Worm (Caenorhabditis elegans) whole organism, early embryonic: ENCODE data around the gene Y51H7C.8.

ENCODE experiments used
- B0310.2 ChIP-seq: sonication (generic microtip); optimal IDR thresholded peaks from 2 replicates; lab custom pipeline; 2016; ENCODE audit warnings: mild to moderate bottlenecking, missing genetic modification characterization, missing compliant biosample characterization
- F13C5.2 ChIP-seq: sonication (generic microtip); optimal IDR thresholded peaks from 2 replicates; lab custom pipeline; 2017; ENCODE audit warnings: mild to moderate bottlenecking, missing genetic modification characterization, inconsistent platforms, missing compliant biosample characterization
- aly-1 ChIP-seq: sonication (generic microtip); optimal IDR thresholded peaks from 2 replicates; lab custom pipeline; 2016; ENCODE audit warnings: missing genetic modification characterization, missing compliant biosample characterization
- ama-1 ChIP-seq: fragments of 150-350 bp; optimal IDR thresholded peaks from 2 replicates; lab custom pipeline; 2014
- ceh-13 ChIP-seq: fragments of 200-800 bp; sonication (Bioruptor generic); optimal IDR thresholded peaks from 2 replicates; lab custom pipeline; 2018; ENCODE audit warnings: mild to moderate bottlenecking, missing genetic modification characterization, missing compliant biosample characterization
- ceh-36 ChIP-seq: sonication (generic microtip); optimal IDR thresholded peaks from 2 replicates; lab custom pipeline; 2016; ENCODE audit warnings: missing genetic modification characterization, inconsistent platforms, missing compliant biosample characterization
- ets-7 ChIP-seq: sonication (generic microtip); optimal IDR thresholded peaks from 2 replicates; lab custom pipeline; 2016; ENCODE audit warnings: missing genotype, missing genetic modification characterization, missing compliant biosample characterization
- flt-1 ChIP-seq: fragments of 200-800 bp; sonication (Bioruptor generic); IDR thresholded peaks from 2 replicates; pipeline ENCODE4 v1.3.6; 2022; ENCODE audit warnings: missing genetic modification characterization, missing compliant biosample characterization
- hmbx-1 ChIP-seq: sonication (generic microtip); optimal IDR thresholded peaks from 2 replicates; lab custom pipeline; 2016; ENCODE audit warnings: mild to moderate bottlenecking, missing genetic modification characterization, missing compliant biosample characterization
- hmg-4 ChIP-seq: fragments of 200-800 bp; sonication (Bioruptor generic); optimal IDR thresholded peaks from 2 replicates; lab custom pipeline; 2018; ENCODE audit warnings: mild to moderate bottlenecking, missing genetic modification characterization, missing compliant biosample characterization
- hnd-1 ChIP-seq: sonication (generic microtip); optimal IDR thresholded peaks from 2 replicates; lab custom pipeline; 2016; ENCODE audit warnings: missing genetic modification characterization, missing compliant biosample characterization
- pes-1 ChIP-seq: fragments of 200-800 bp; sonication (Bioruptor generic); IDR thresholded peaks from 2 replicates; pipeline ENCODE4 v1.3.6; 2022; ENCODE audit warnings: missing genetic modification reagents, missing genetic modification characterization, missing compliant biosample characterization
- scrt-1 ChIP-seq: fragments of 200-800 bp; sonication (Bioruptor generic); IDR thresholded peaks from 2 replicates; pipeline ENCODE4 v1.3.6; 2022; ENCODE audit warnings: missing genetic modification characterization, missing compliant biosample characterization
- sea-1 ChIP-seq: fragments of 200-800 bp; sonication (Bioruptor generic); conservative IDR thresholded peaks from 2 replicates; pipeline ENCODE4 v1.3.6; 2022; ENCODE audit warnings: missing genetic modification characterization, missing compliant biosample characterization
- tbx-11 ChIP-seq: fragments of 200-800 bp; sonication (Bioruptor generic); IDR thresholded peaks from 2 replicates; pipeline ENCODE4 v1.3.6; 2022; ENCODE audit warnings: missing genetic modification characterization, missing compliant biosample characterization
- tbx-37 ChIP-seq: fragments of 200-800 bp; sonication (Bioruptor generic); conservative IDR thresholded peaks from 2 replicates; pipeline ENCODE4 v1.3.6; 2022; ENCODE audit warnings: missing genetic modification reagents, missing genetic modification characterization, missing compliant biosample characterization
- tra-4 ChIP-seq: sonication (generic microtip); optimal IDR thresholded peaks from 2 replicates; lab custom pipeline; 2017; ENCODE audit warnings: missing genetic modification characterization, missing compliant biosample characterization

Gene Y51H7C.8

DNA sequence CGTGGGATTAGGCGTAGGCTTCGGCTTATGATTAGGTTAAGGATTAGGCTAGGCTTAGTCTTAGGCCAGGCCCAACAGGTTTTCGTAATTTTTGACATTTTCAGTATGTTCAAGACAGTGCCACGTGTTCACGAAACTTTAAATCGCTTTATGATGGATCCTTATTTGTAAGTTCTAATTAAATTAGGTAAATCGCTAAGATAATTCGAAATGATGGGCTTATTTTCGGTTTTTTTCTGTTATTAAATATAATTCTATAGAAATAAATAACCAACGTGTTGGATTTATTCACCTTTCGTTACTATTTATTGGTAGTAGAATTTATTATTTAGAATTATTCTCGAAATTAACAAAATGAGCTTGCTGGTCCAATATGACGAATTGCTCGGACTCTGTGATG, at the start of gene Y51H7C.8:
Gene Y51H7C.8, plus strand, starts transcription at position 301 of the 400 bp plus-strand sequence.
- no peak for TF ChIP-seq ets-7 (tag; lab: Kevin White, UChicago)
- TF ChIP-seq tbx-37 (GFP tag; lab: Robert Waterston, UW): no peak
- TF ChIP-seq flt-1 (GFP tag; lab: Robert Waterston, UW): no peak
- TF ChIP-seq tra-4 (tag; lab: Kevin White, UChicago): no peak
- no peak for TF ChIP-seq tbx-11 (GFP tag; lab: Robert Waterston, UW)
- TF ChIP-seq F13C5.2 (tag; lab: Kevin White, UChicago): no peak
- TF ChIP-seq sea-1 (GFP tag; lab: Robert Waterston, UW): no peak
- no peak for TF ChIP-seq ama-1 (lab: Kevin White, UChicago)
- TF ChIP-seq aly-1 (tag; lab: Kevin White, UChicago): no peak
- no peak for TF ChIP-seq B0310.2 (tag; lab: Kevin White, UChicago)
- TF ChIP-seq ceh-13 (GFP tag; lab: Kevin White, UChicago): no peak
- TF ChIP-seq hmg-4 (GFP tag; lab: Kevin White, UChicago): no peak
- TF ChIP-seq ceh-36 (tag; lab: Kevin White, UChicago): no peak
- TF ChIP-seq hmbx-1 (tag; lab: Kevin White, UChicago): no peak

DNA sequence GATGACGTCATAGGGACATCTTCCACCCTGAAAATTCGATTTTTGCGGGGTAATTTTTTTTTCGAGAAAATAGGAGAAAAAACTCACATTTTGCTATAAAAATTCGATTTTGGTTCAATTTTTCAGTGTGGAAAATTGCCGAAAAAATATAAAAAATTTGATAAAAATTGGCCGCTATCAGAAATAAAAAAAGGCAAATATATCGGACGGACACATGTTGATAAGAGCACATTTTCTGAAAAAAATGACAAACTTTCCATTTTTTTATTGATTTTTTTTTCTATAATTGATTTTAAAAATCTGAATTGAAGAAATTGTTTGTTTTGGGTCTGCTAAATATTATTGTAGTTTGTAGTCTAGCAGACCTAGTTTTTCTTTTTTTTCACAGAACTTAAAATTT, 46.1 kb upstream of the Y51H7C.8 start, which contains the start of gene C13A10.1:
Gene C13A10.1, minus strand, starts transcription at position 170 of the 400 bp plus-strand sequence.
- TF ChIP-seq pes-1: no peak
- no peak for TF ChIP-seq hnd-1 (tag; lab: Kevin White, UChicago)
- TF ChIP-seq aly-1 (tag; lab: Kevin White, UChicago): no peak
- TF ChIP-seq flt-1 (GFP tag; lab: Robert Waterston, UW): no peak
- no peak for TF ChIP-seq F13C5.2 (tag; lab: Kevin White, UChicago)
- TF ChIP-seq sea-1 (GFP tag; lab: Robert Waterston, UW): no peak
- TF ChIP-seq ceh-36 (tag; lab: Kevin White, UChicago): no peak
- TF ChIP-seq scrt-1 (GFP tag; lab: Robert Waterston, UW): no peak
- TF ChIP-seq ama-1 (lab: Kevin White, UChicago): no peak
- no peak for TF ChIP-seq hmg-4 (GFP tag; lab: Kevin White, UChicago)
- no peak for TF ChIP-seq tbx-11 (GFP tag; lab: Robert Waterston, UW)
- no peak for TF ChIP-seq ceh-13 (GFP tag; lab: Kevin White, UChicago)
- TF ChIP-seq tra-4 (tag; lab: Kevin White, UChicago): no peak
- no peak for TF ChIP-seq B0310.2 (tag; lab: Kevin White, UChicago)
- TF ChIP-seq hmbx-1 (tag; lab: Kevin White, UChicago): no peak
- no peak for TF ChIP-seq tbx-37 (GFP tag; lab: Robert Waterston, UW)
- no peak for TF ChIP-seq ets-7 (tag; lab: Kevin White, UChicago)

ce11 chrII:1357262-1357661, 44.3 kb upstream of the Y51H7C.8 start:
- no peak for TF ChIP-seq tbx-37 (GFP tag; lab: Robert Waterston, UW)
- no peak for TF ChIP-seq hnd-1 (tag; lab: Kevin White, UChicago)
- no peak for TF ChIP-seq ama-1 (lab: Kevin White, UChicago)
- TF ChIP-seq flt-1 (GFP tag; lab: Robert Waterston, UW): no peak
- no peak for TF ChIP-seq hmg-4 (GFP tag; lab: Kevin White, UChicago)
- TF ChIP-seq tra-4 (tag; lab: Kevin White, UChicago): no peak
- no peak for TF ChIP-seq tbx-11 (GFP tag; lab: Robert Waterston, UW)
- no peak for TF ChIP-seq sea-1 (GFP tag; lab: Robert Waterston, UW)
- no peak for TF ChIP-seq hmbx-1 (tag; lab: Kevin White, UChicago)

DNA sequence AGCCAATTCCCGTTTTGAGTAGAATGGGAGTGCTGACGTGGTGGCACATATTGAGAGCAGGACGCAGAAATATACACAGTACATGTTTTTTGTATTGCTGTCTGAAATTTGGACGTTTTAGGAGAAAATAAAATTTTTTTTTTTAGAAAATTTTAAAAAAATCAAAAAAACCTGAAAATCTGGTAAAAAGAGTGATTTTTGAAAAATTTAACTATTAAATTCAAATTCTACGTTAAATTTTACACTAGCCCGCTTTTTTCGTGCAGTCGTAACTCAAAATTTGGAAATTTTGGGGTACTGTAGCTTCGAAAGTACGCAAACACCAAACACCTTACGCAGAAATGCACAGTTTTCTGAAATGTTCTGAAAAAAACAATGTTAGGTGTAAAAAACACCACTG, 43.7 kb upstream of the Y51H7C.8 start, which contains the start of gene C13A10.2:
Gene C13A10.2, minus strand, starts transcription at position 101 of the 400 bp plus-strand sequence.
- TF ChIP-seq ama-1 (lab: Kevin White, UChicago) (no peak), ceh-36 (tag; lab: Kevin White, UChicago) (no peak), ets-7 (tag; lab: Kevin White, UChicago) (no peak), scrt-1 (GFP tag; lab: Robert Waterston, UW) (no peak), tbx-11 (GFP tag; lab: Robert Waterston, UW) (no peak), aly-1 (tag; lab: Kevin White, UChicago) (no peak), pes-1 (no peak), ceh-13 (GFP tag; lab: Kevin White, UChicago) (no peak), B0310.2 (tag; lab: Kevin White, UChicago) (no peak), flt-1 (GFP tag; lab: Robert Waterston, UW) (no peak), hmbx-1 (tag; lab: Kevin White, UChicago) (no peak), hmg-4 (GFP tag; lab: Kevin White, UChicago) (no peak), F13C5.2 (tag; lab: Kevin White, UChicago) (no peak), sea-1 (GFP tag; lab: Robert Waterston, UW) (no peak), tbx-37 (GFP tag; lab: Robert Waterston, UW) (no peak), hnd-1 (tag; lab: Kevin White, UChicago) (no peak), tra-4 (tag; lab: Kevin White, UChicago) (no peak)

DNA sequence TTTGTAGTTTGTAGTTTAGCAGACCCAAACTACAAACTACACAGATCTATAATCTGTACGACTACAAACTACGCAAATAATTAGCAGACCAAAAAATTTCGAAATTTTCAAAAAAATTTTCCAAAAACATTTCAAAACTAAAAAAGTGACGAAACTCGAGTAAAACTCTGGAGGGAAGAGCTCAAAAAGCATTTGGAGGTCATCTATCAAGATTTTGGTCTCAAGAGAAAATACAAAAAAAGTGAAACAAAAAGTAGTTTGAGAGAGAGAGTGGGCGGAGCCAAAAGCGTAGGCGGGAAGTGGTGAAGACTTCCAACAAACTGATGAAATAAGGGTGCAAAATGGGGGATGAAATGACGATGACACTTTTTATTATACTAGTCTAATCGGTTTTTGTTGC, 41.3 kb upstream of the Y51H7C.8 start:
- TF ChIP-seq hmbx-1 (tag; lab: Kevin White, UChicago): no peak
- TF ChIP-seq F13C5.2 (tag; lab: Kevin White, UChicago): no peak
- TF ChIP-seq tbx-11 (GFP tag; lab: Robert Waterston, UW): no peak
- TF ChIP-seq hnd-1 (tag; lab: Kevin White, UChicago): no peak
- no peak for TF ChIP-seq aly-1 (tag; lab: Kevin White, UChicago)
- no peak for TF ChIP-seq flt-1 (GFP tag; lab: Robert Waterston, UW)
- no peak for TF ChIP-seq tra-4 (tag; lab: Kevin White, UChicago)
- TF ChIP-seq sea-1 (GFP tag; lab: Robert Waterston, UW): no peak
- TF ChIP-seq ets-7 (tag; lab: Kevin White, UChicago): no peak
- TF ChIP-seq ceh-13 (GFP tag; lab: Kevin White, UChicago): no peak
- TF ChIP-seq hmg-4 (GFP tag; lab: Kevin White, UChicago): no peak
- TF ChIP-seq scrt-1 (GFP tag; lab: Robert Waterston, UW): no peak
- no peak for TF ChIP-seq pes-1
- TF ChIP-seq B0310.2 (tag; lab: Kevin White, UChicago): no peak

DNA sequence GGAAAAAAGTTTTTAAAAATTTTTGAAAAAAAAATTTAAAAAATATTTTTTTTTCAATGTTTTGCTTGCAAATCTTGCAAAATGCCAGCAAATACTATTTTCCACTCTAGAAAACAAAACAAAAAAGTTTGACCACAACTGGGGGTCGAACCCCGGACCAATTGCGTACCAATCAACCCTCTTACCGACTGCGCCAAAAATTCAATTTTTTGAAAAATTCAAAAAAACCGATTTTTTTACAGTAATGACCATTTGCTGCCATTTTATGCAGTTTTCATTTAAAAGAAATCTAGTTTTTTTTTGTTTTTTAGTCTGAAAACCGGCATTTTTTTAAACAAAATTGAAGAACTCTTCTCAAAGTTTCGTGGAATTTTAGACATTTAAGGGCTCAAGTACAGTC, 39.2 kb upstream of the Y51H7C.8 start:
- TF ChIP-seq ets-7 (tag; lab: Kevin White, UChicago) (no peak), tra-4 (tag; lab: Kevin White, UChicago) (no peak), flt-1 (GFP tag; lab: Robert Waterston, UW) (no peak), aly-1 (tag; lab: Kevin White, UChicago) (no peak), hmg-4 (GFP tag; lab: Kevin White, UChicago) (no peak), hmbx-1 (tag; lab: Kevin White, UChicago) (no peak), B0310.2 (tag; lab: Kevin White, UChicago) (no peak), ceh-13 (GFP tag; lab: Kevin White, UChicago) (no peak)
